Fruit fly (Drosophila melanogaster) whole organism, embryonic: ENCODE data around the gene CG5937.
A peak's percentile ranks its signal among the peaks of the same experiment; 100 is the strongest.

ENCODE experiments used
- Aef1 ChIP-seq: fragments of 200-800 bp; sonication (Bioruptor generic); IDR thresholded peaks from 3 replicates; pipeline ENCODE4 v1.3.6; 2022; ENCODE audit warnings: missing biosample characterization, missing genetic modification characterization
- Bteb2 ChIP-seq: fragments of 200-800 bp; sonication (Bioruptor generic); optimal IDR thresholded peaks from 2 replicates; lab custom pipeline; 2016; ENCODE audit warnings: missing biosample characterization, missing genetic modification characterization
- C15 ChIP-seq: fragments of 200-800 bp; sonication (Bioruptor generic); IDR thresholded peaks from 3 replicates; pipeline ENCODE4 v1.3.6; 2022; ENCODE audit warnings: missing biosample characterization, missing genetic modification characterization
- CG10979 ChIP-seq: fragments of 200-800 bp; sonication (Bioruptor generic); optimal IDR thresholded peaks from 2 replicates; lab custom pipeline; 2018; ENCODE audit warnings: missing biosample characterization, mild to moderate bottlenecking, missing genetic modification characterization, moderate library complexity
- CG12219 ChIP-seq: fragments of 200-800 bp; sonication (Bioruptor generic); optimal IDR thresholded peaks from 3 replicates; lab custom pipeline; 2018; ENCODE audit warnings: missing biosample characterization, mild to moderate bottlenecking, missing genetic modification characterization
- CG1233 ChIP-seq: fragments of 200-800 bp; sonication (Bioruptor generic); optimal IDR thresholded peaks from 4 replicates; lab custom pipeline; 2018; ENCODE audit warnings: missing biosample characterization, mild to moderate bottlenecking, missing genetic modification characterization
- CG13624 ChIP-seq: fragments of 200-800 bp; sonication (Bioruptor generic); optimal IDR thresholded peaks from 2 replicates; lab custom pipeline; 2016; ENCODE audit warnings: missing biosample characterization, missing genetic modification characterization
- CG15696 ChIP-seq: fragments of 200-800 bp; sonication (Bioruptor generic); optimal IDR thresholded peaks from 2 replicates; lab custom pipeline; 2019; ENCODE audit warnings: missing biosample characterization, mild to moderate bottlenecking, missing genetic modification characterization, moderate library complexity
- CG16779 ChIP-seq: fragments of 200-800 bp; sonication (Bioruptor generic); IDR thresholded peaks from 2 replicates; pipeline ENCODE4 v1.3.6; 2022; ENCODE audit warnings: missing biosample characterization, missing genetic modification characterization
- CG2678 ChIP-seq: fragments of 200-800 bp; sonication (Bioruptor generic); optimal IDR thresholded peaks from 3 replicates; lab custom pipeline; 2019; ENCODE audit warnings: missing biosample characterization, mild to moderate bottlenecking, missing genetic modification characterization, moderate library complexity
- CG33213 ChIP-seq: fragments of 200-800 bp; sonication (Bioruptor generic); optimal IDR thresholded peaks from 3 replicates; lab custom pipeline; 2016; ENCODE audit warnings: missing biosample characterization, missing genetic modification characterization
- CG34376 ChIP-seq: fragments of 200-800 bp; sonication (Bioruptor generic); optimal IDR thresholded peaks from 2 replicates; lab custom pipeline; 2018; ENCODE audit warnings: missing biosample characterization, mild to moderate bottlenecking, missing genetic modification characterization
- CG4404 ChIP-seq: fragments of 200-800 bp; sonication (Bioruptor generic); IDR thresholded peaks from 2 replicates; pipeline ENCODE4 v1.3.6; 2022; ENCODE audit warnings: missing biosample characterization, missing genetic modification characterization
- CG4707 ChIP-seq: fragments of 200-800 bp; sonication (Bioruptor generic); optimal IDR thresholded peaks from 2 replicates; lab custom pipeline; 2018; ENCODE audit warnings: missing biosample characterization, mild to moderate bottlenecking, missing genetic modification characterization, moderate library complexity
- CG4820 ChIP-seq: fragments of 200-800 bp; sonication (Bioruptor generic); optimal IDR thresholded peaks from 3 replicates; lab custom pipeline; 2016; ENCODE audit warnings: missing biosample characterization, missing genetic modification characterization
- CG5180 ChIP-seq: fragments of 200-800 bp; sonication (Bioruptor generic); optimal IDR thresholded peaks from 3 replicates; lab custom pipeline; 2017; ENCODE audit warnings: missing biosample characterization, missing genetic modification characterization, mild to moderate bottlenecking, moderate library complexity, missing genetic modification reagents
- CG6791 ChIP-seq: fragments of 200-800 bp; sonication (Bioruptor generic); IDR thresholded peaks from 3 replicates; pipeline ENCODE4 v1.3.6; 2022; ENCODE audit warnings: missing biosample characterization, missing genetic modification characterization; ENCODE audit not compliant: partially characterized antibody
- CG6813 ChIP-seq: fragments of 200-800 bp; sonication (Bioruptor generic); optimal IDR thresholded peaks from 2 replicates; lab custom pipeline; 2017; ENCODE audit warnings: missing biosample characterization, missing genetic modification characterization, mild to moderate bottlenecking, moderate library complexity, missing genetic modification reagents
- CG7786 ChIP-seq: fragments of 200-800 bp; sonication (Bioruptor generic); optimal IDR thresholded peaks from 2 replicates; lab custom pipeline; 2016; ENCODE audit warnings: missing biosample characterization, missing genetic modification characterization
- CG8765 ChIP-seq: fragments of 200-800 bp; sonication (Bioruptor generic); IDR thresholded peaks from 2 replicates; pipeline ENCODE4 v1.3.6; 2022; ENCODE audit warnings: missing biosample characterization, missing genetic modification characterization
- CG9876 ChIP-seq: fragments of 200-800 bp; sonication (Bioruptor generic); optimal IDR thresholded peaks from 2 replicates; lab custom pipeline; 2016; ENCODE audit warnings: missing biosample characterization, missing genetic modification characterization
- CkIIα-i1 ChIP-seq: fragments of 200-800 bp; sonication (Bioruptor generic); IDR thresholded peaks from 2 replicates; pipeline ENCODE4 v1.3.6; 2022; ENCODE audit warnings: missing biosample characterization, missing genetic modification characterization
- Deaf1 ChIP-seq: fragments of 200-800 bp; optimal IDR thresholded peaks from 3 replicates; lab custom pipeline; 2019; ENCODE audit warnings: missing biosample characterization, mild to moderate bottlenecking, missing genetic modification characterization, moderate library complexity
- Dip2 ChIP-seq: fragments of 200-800 bp; sonication (Bioruptor generic); IDR thresholded peaks from 2 replicates; pipeline ENCODE4 v1.3.6; 2022; ENCODE audit warnings: missing biosample characterization, missing genetic modification characterization
- Dp ChIP-seq: fragments of 200-800 bp; sonication (Bioruptor generic); optimal IDR thresholded peaks from 2 replicates; lab custom pipeline; 2018; ENCODE audit warnings: missing biosample characterization, mild to moderate bottlenecking, missing genetic modification characterization, moderate library complexity
- Dref ChIP-seq: fragments of 200-800 bp; sonication (Bioruptor generic); IDR thresholded peaks from 2 replicates; pipeline ENCODE4 v1.3.6; 2022; ENCODE audit warnings: missing biosample characterization, missing genetic modification characterization
- Ets65A ChIP-seq: fragments of 200-800 bp; sonication (Bioruptor generic); peaks from one replicate; lab custom pipeline; 2016; ENCODE audit warnings: missing biosample characterization, missing genetic modification characterization
- Fer3 ChIP-seq: fragments of 200-800 bp; sonication (Bioruptor generic); optimal IDR thresholded peaks from 2 replicates; lab custom pipeline; 2018; ENCODE audit warnings: missing biosample characterization, mild to moderate bottlenecking, missing genetic modification characterization, moderate library complexity
- Kr ChIP-seq: fragments of 200-800 bp; sonication (Bioruptor generic); optimal IDR thresholded peaks from 2 replicates; lab custom pipeline; 2017; ENCODE audit warnings: missing biosample characterization, mild to moderate bottlenecking, missing genetic modification characterization
- Neu2 ChIP-seq: fragments of 200-800 bp; sonication (Bioruptor generic); optimal IDR thresholded peaks from 3 replicates; lab custom pipeline; 2016; ENCODE audit warnings: missing biosample characterization, missing genetic modification characterization, borderline replicate concordance
- Stat92E ChIP-seq, 3 experiments: fragments of >200 bp in 2 of 3; fragments of 200-800 bp in 1 of 3; sonication (Bioruptor generic) in 1 of 3; optimal IDR thresholded peaks; 2 replicates each; lab custom pipeline; 2017 to 2019; ENCODE audit warnings: missing biosample characterization in 3 of 3, missing genetic modification characterization in 3 of 3, mild to moderate bottlenecking in 1 of 3, moderate library complexity in 1 of 3
- bcd ChIP-seq: fragments of 200-800 bp; sonication (Bioruptor generic); optimal IDR thresholded peaks from 2 replicates; lab custom pipeline; 2017; ENCODE audit warnings: missing biosample characterization, mild to moderate bottlenecking, missing genetic modification characterization
- chinmo ChIP-seq: fragments of 200-800 bp; sonication (Bioruptor generic); IDR thresholded peaks from 4 replicates; pipeline ENCODE4 v1.3.6; 2022; ENCODE audit warnings: missing biosample characterization, missing genetic modification characterization; ENCODE audit not compliant: partially characterized antibody
- cwo ChIP-seq: fragments of 200-800 bp; sonication (Bioruptor generic); optimal IDR thresholded peaks from 3 replicates; lab custom pipeline; 2017; ENCODE audit warnings: missing biosample characterization, missing genetic modification characterization, mild to moderate bottlenecking, moderate library complexity, missing genetic modification reagents
- esg ChIP-seq: fragments of 200-800 bp; sonication (Bioruptor generic); conservative IDR thresholded peaks from 2 replicates; pipeline ENCODE4 v1.3.6; 2022; ENCODE audit warnings: missing biosample characterization, missing genetic modification characterization
- eve ChIP-seq, 2 experiments: fragments of >200 bp; optimal IDR thresholded peaks; 2 replicates each; lab custom pipeline; 2017; ENCODE audit warnings: missing biosample characterization in 2 of 2, missing genetic modification characterization in 2 of 2
- gcm ChIP-seq: fragments of 200-800 bp; sonication (Bioruptor generic); optimal IDR thresholded peaks from 2 replicates; lab custom pipeline; 2019; ENCODE audit warnings: missing biosample characterization, mild to moderate bottlenecking, missing genetic modification characterization, moderate library complexity
- ken ChIP-seq: fragments of 200-800 bp; sonication (Bioruptor generic); IDR thresholded peaks from 3 replicates; pipeline ENCODE4 v1.3.6; 2022; ENCODE audit warnings: missing biosample characterization, missing genetic modification characterization
- lab ChIP-seq: fragments of 200-800 bp; sonication (Bioruptor generic); optimal IDR thresholded peaks from 3 replicates; lab custom pipeline; 2017; ENCODE audit warnings: missing biosample characterization, missing genetic modification characterization, mild to moderate bottlenecking, moderate library complexity, missing genetic modification reagents
- mld ChIP-seq: fragments of 200-800 bp; sonication (Bioruptor generic); IDR thresholded peaks from 3 replicates; pipeline ENCODE4 v1.3.6; 2022; ENCODE audit warnings: missing biosample characterization, missing genetic modification characterization; ENCODE audit not compliant: partially characterized antibody
- oc ChIP-seq: fragments of 200-800 bp; sonication (Bioruptor generic); optimal IDR thresholded peaks from 2 replicates; lab custom pipeline; 2018; ENCODE audit warnings: missing biosample characterization, mild to moderate bottlenecking, missing genetic modification characterization, moderate library complexity
- pum ChIP-seq: fragments of 200-800 bp; sonication (Bioruptor generic); optimal IDR thresholded peaks from 2 replicates; lab custom pipeline; 2016; ENCODE audit warnings: missing biosample characterization, missing genetic modification characterization
- ro ChIP-seq: fragments of 200-800 bp; sonication (Bioruptor generic); IDR thresholded peaks from 2 replicates; pipeline ENCODE4 v1.3.6; 2022; ENCODE audit warnings: missing biosample characterization, missing genetic modification characterization
- sens-2 ChIP-seq: fragments of 200-800 bp; sonication (Bioruptor generic); IDR thresholded peaks from 2 replicates; pipeline ENCODE4 v1.3.6; 2022; ENCODE audit warnings: missing biosample characterization, missing genetic modification characterization
- sim ChIP-seq: fragments of 200-800 bp; sonication (Bioruptor generic); IDR thresholded peaks from 2 replicates; pipeline ENCODE4 v1.3.6; 2022; ENCODE audit warnings: missing biosample characterization, missing genetic modification characterization
- so ChIP-seq: fragments of 200-800 bp; sonication (Bioruptor generic); IDR thresholded peaks from 3 replicates; pipeline ENCODE4 v1.3.6; 2022; ENCODE audit warnings: missing biosample characterization, missing genetic modification characterization
- tio ChIP-seq: fragments of 200-800 bp; sonication (Bioruptor generic); optimal IDR thresholded peaks from 2 replicates; lab custom pipeline; 2017; ENCODE audit warnings: missing biosample characterization, missing genetic modification characterization, inconsistent platforms
- trem ChIP-seq: fragments of 200-800 bp; optimal IDR thresholded peaks from 3 replicates; lab custom pipeline; 2019; ENCODE audit warnings: missing biosample characterization, mild to moderate bottlenecking, missing genetic modification characterization, moderate library complexity
- tx ChIP-seq: fragments of 200-800 bp; sonication (Bioruptor generic); optimal IDR thresholded peaks from 2 replicates; lab custom pipeline; 2016; ENCODE audit warnings: missing biosample characterization, missing genetic modification characterization
- vfl ChIP-seq: fragments of 200-800 bp; sonication (Bioruptor generic); optimal IDR thresholded peaks from 2 replicates; lab custom pipeline; 2016; ENCODE audit warnings: missing biosample characterization, missing genetic modification characterization
- zen2 ChIP-seq: fragments of 200-800 bp; sonication (Bioruptor generic); IDR thresholded peaks from 3 replicates; pipeline ENCODE4 v1.3.6; 2022; ENCODE audit warnings: missing biosample characterization, missing genetic modification characterization; ENCODE audit not compliant: partially characterized antibody

CG5937 gene

DNA sequence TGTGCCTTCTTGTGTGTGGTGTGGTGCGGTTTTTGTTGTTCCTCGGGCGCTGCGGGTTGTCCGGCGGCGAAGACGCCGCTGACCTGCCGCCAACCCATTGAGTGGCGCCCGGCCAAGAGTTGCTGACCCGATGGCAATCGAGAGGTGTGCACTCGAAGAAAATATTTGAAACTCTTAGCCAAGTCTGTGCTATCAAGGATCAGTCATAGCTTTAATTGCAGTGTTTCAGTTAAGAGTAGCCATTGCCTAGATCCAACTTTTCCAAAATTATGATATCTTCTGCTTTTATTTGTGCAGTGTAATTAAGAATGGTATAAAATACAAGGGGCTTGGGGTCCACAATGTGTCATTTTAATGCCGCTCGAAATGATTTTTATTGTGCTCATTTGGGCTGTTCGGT, 15.2 kb upstream of the CG5937 start (continued):
- TF ChIP-seq CG2678 (peak; percentile 42), zen2 (GFP tag; lab: Robert Waterston, UW) (no peak), vfl (peak; percentile 4), Dref (no peak), gcm (GFP tag; lab: Kevin White, UChicago) (peak; percentile 43), CG5180 (no peak), CG16779 (no peak), CG6791 (GFP tag; lab: Robert Waterston, UW) (no peak), so (GFP tag; lab: Robert Waterston, UW) (no peak), CG6813 (GFP tag; lab: Kevin White, UChicago) (no peak), cwo (GFP tag; lab: Kevin White, UChicago) (no peak), CkIIα-i1 (GFP tag; lab: Robert Waterston, UW) (no peak), CG10979 (tag; lab: Kevin White, UChicago) (peak; percentile 73), oc (peak; percentile 44), Kr (GFP tag; lab: Kevin White, UChicago) (peak; percentile 66), tio (GFP tag; lab: Kevin White, UChicago) (peak; percentile 37), lab (GFP tag; lab: Kevin White, UChicago) (no peak), sim (GFP tag; lab: Robert Waterston, UW) (0 out of 2 replicates have a peak, but pooled peaks have one; percentile 55), Stat92E (GFP tag; optimal IDR thresholded peaks at IDR 0.05; lab: Kevin White, UChicago) (no peak), CG8765 (GFP tag; lab: Robert Waterston, UW) (0 out of 2 replicates have a peak, but pooled peaks have one; percentile 20), Bteb2 (GFP tag; lab: Kevin White, UChicago) (no peak), tx (GFP tag; lab: Kevin White, UChicago) (no peak), esg (GFP tag; lab: Robert Waterston, UW) (0 out of 2 replicates have a peak, but pooled peaks have one; percentile 37), CG34376 (GFP tag; lab: Kevin White, UChicago) (no peak), ro (no peak), CG13624 (no peak), Fer3 (no peak), Neu2 (GFP tag; lab: Kevin White, UChicago) (no peak), Ets65A (GFP tag; lab: Kevin White, UChicago) (peak; percentile 96), eve (GFP tag; optimal IDR thresholded peaks at IDR 0.05; lab: Kevin White, UChicago) (no peak), C15 (GFP tag; lab: Robert Waterston, UW) (no peak), bcd (GFP tag; lab: Kevin White, UChicago) (no peak), CG4820 (peak; percentile 18), CG12219 (peak; percentile 24), Deaf1 (tag; lab: Kevin White, UChicago) (no peak), CG4404 (peak; percentile 47; the same call in 1 of the 2 replicates), CG4707 (no peak), Dip2 (GFP tag; lab: Robert Waterston, UW) (no peak), CG15696 (tag; lab: Kevin White, UChicago) (peak; percentile 57), CG33213 (GFP tag; lab: Kevin White, UChicago) (no peak), chinmo (GFP tag; lab: Robert Waterston, UW) (no peak), trem (tag; lab: Kevin White, UChicago) (peak; percentile 42), CG9876 (no peak), pum (GFP tag; lab: Kevin White, UChicago) (peak; percentile 24), CG7786 (GFP tag; lab: Kevin White, UChicago) (peak; percentile 39), Aef1 (GFP tag; lab: Robert Waterston, UW) (no peak), CG1233 (GFP tag; lab: Kevin White, UChicago) (peak; percentile 44), mld (GFP tag; lab: Robert Waterston, UW) (no peak), Dp (no peak), ken (GFP tag; lab: Robert Waterston, UW) (0 out of 3 replicates have a peak, but pooled peaks have one; percentile 17), sens-2 (GFP tag; lab: Robert Waterston, UW) (no peak)
